Fruit fly (Drosophila melanogaster) whole organism, embryonic: Measurements from ENCODE around the gene trbd.

Source experiments
- Adf1 ChIP-seq: fragments of 200-800 bp; sonication (Bioruptor generic); IDR thresholded peaks from 2 replicates; pipeline ENCODE4 v1.3.6; 2022; ENCODE audit warnings: missing biosample characterization, missing genetic modification characterization
- Bteb2 ChIP-seq: fragments of 200-800 bp; sonication (Bioruptor generic); optimal IDR thresholded peaks from 2 replicates; lab custom pipeline; 2016; ENCODE audit warnings: missing biosample characterization, missing genetic modification characterization
- CG10462 ChIP-seq: fragments of 200-800 bp; sonication (Bioruptor generic); optimal IDR thresholded peaks from 2 replicates; lab custom pipeline; 2016; ENCODE audit warnings: missing biosample characterization, missing genetic modification characterization
- CG11085 ChIP-seq: fragments of 200-800 bp; sonication (Bioruptor generic); IDR thresholded peaks from 2 replicates; pipeline ENCODE4 v1.3.6; 2022; ENCODE audit warnings: missing biosample characterization, missing genetic modification characterization
- CG11398 ChIP-seq: fragments of 200-800 bp; sonication (Bioruptor generic); optimal IDR thresholded peaks from 2 replicates; lab custom pipeline; 2016; ENCODE audit warnings: missing biosample characterization, missing genetic modification characterization
- CG11504 ChIP-seq: fragments of 200-800 bp; sonication (Bioruptor generic); optimal IDR thresholded peaks from 3 replicates; lab custom pipeline; 2019; ENCODE audit warnings: missing biosample characterization, mild to moderate bottlenecking, missing genetic modification characterization, moderate library complexity
- CG12769 ChIP-seq: fragments of 200-800 bp; sonication (Bioruptor generic); optimal IDR thresholded peaks from 2 replicates; lab custom pipeline; 2019; ENCODE audit warnings: missing biosample characterization, mild to moderate bottlenecking, missing genetic modification characterization, moderate library complexity
- CG13775 ChIP-seq: fragments of 200-800 bp; sonication (Bioruptor generic); optimal IDR thresholded peaks from 3 replicates; lab custom pipeline; 2017; ENCODE audit warnings: missing biosample characterization, mild to moderate bottlenecking, missing genetic modification characterization
- CG14014 ChIP-seq: fragments of 200-800 bp; sonication (Bioruptor generic); IDR thresholded peaks from 2 replicates; pipeline ENCODE4 v1.3.6; 2022; ENCODE audit warnings: missing biosample characterization, missing genetic modification characterization
- CG1603 ChIP-seq: fragments of 200-800 bp; sonication (Bioruptor generic); optimal IDR thresholded peaks from 2 replicates; lab custom pipeline; 2019; ENCODE audit warnings: missing biosample characterization, mild to moderate bottlenecking, missing genetic modification characterization, moderate library complexity
- CG18599 ChIP-seq: fragments of 200-800 bp; sonication (Bioruptor generic); optimal IDR thresholded peaks from 3 replicates; lab custom pipeline; 2017; ENCODE audit warnings: missing biosample characterization, missing genetic modification characterization, mild to moderate bottlenecking, moderate library complexity, missing genetic modification reagents
- CG2120 ChIP-seq: fragments of 200-800 bp; sonication (Bioruptor generic); optimal IDR thresholded peaks from 3 replicates; lab custom pipeline; 2016; ENCODE audit warnings: missing biosample characterization, missing genetic modification characterization
- CG2875 ChIP-seq: fragments of 200-800 bp; sonication (Bioruptor generic); optimal IDR thresholded peaks from 2 replicates; lab custom pipeline; 2017; ENCODE audit warnings: missing biosample characterization, mild to moderate bottlenecking, missing genetic modification characterization, missing genetic modification reagents
- CG3065 ChIP-seq: fragments of 200-800 bp; sonication (Bioruptor generic); optimal IDR thresholded peaks from 2 replicates; lab custom pipeline; 2016; ENCODE audit warnings: missing biosample characterization, missing genetic modification characterization
- CG31365 ChIP-seq: fragments of 200-800 bp; sonication (Bioruptor generic); optimal IDR thresholded peaks from 2 replicates; lab custom pipeline; 2018; ENCODE audit warnings: missing biosample characterization, mild to moderate bottlenecking, missing genetic modification characterization
- CG3838 ChIP-seq: fragments of 200-800 bp; sonication (Bioruptor generic); optimal IDR thresholded peaks from 3 replicates; lab custom pipeline; 2016; ENCODE audit warnings: missing biosample characterization, missing genetic modification characterization
- CG4617 ChIP-seq: fragments of 200-800 bp; sonication (Bioruptor generic); optimal IDR thresholded peaks from 3 replicates; lab custom pipeline; 2016; ENCODE audit warnings: missing biosample characterization, missing genetic modification characterization, borderline replicate concordance
- CG7745 ChIP-seq: fragments of 200-800 bp; sonication (Bioruptor generic); optimal IDR thresholded peaks from 2 replicates; lab custom pipeline; 2018; ENCODE audit warnings: missing biosample characterization, mild to moderate bottlenecking, missing genetic modification characterization, moderate library complexity
- D19B ChIP-seq: fragments of 200-800 bp; sonication (Bioruptor generic); optimal IDR thresholded peaks from 2 replicates; lab custom pipeline; 2017; ENCODE audit warnings: missing biosample characterization, mild to moderate bottlenecking, missing genetic modification characterization
- Dad ChIP-seq: fragments of 200-800 bp; sonication (Bioruptor generic); optimal IDR thresholded peaks from 3 replicates; lab custom pipeline; 2016; ENCODE audit warnings: missing biosample characterization, missing genetic modification characterization
- GATAe ChIP-seq: fragments of 200-800 bp; sonication (Bioruptor generic); conservative IDR thresholded peaks from 2 replicates; pipeline ENCODE4 v1.3.6; 2022; ENCODE audit warnings: missing biosample characterization, missing genetic modification characterization
- Hr3 ChIP-seq: fragments of 200-800 bp; sonication (Bioruptor generic); optimal IDR thresholded peaks from 3 replicates; lab custom pipeline; 2016; ENCODE audit warnings: missing biosample characterization, missing genetic modification characterization
- Lhr ChIP-seq: fragments of 200-800 bp; sonication (Bioruptor generic); optimal IDR thresholded peaks from 3 replicates; lab custom pipeline; 2017; ENCODE audit warnings: mild to moderate bottlenecking, missing biosample characterization, missing genetic modification reagents, missing genetic modification characterization
- MBD-R2 ChIP-seq: fragments of 200-800 bp; sonication (Bioruptor generic); IDR thresholded peaks from 2 replicates; pipeline ENCODE4 v1.3.6; 2022; ENCODE audit warnings: missing biosample characterization, missing genetic modification characterization
- MTF-1 ChIP-seq: fragments of 200-800 bp; sonication (Bioruptor generic); optimal IDR thresholded peaks from 2 replicates; lab custom pipeline; 2018; ENCODE audit warnings: missing biosample characterization, mild to moderate bottlenecking, missing genetic modification characterization, borderline replicate concordance
- Max ChIP-seq: fragments of 200-800 bp; sonication (Bioruptor generic); optimal IDR thresholded peaks from 2 replicates; lab custom pipeline; 2016; ENCODE audit warnings: missing biosample characterization, mild to moderate bottlenecking, missing genetic modification characterization
- Myb ChIP-seq: fragments of 200-800 bp; sonication (Bioruptor generic); optimal IDR thresholded peaks from 2 replicates; lab custom pipeline; 2016; ENCODE audit warnings: missing biosample characterization, missing genetic modification characterization
- NC2α ChIP-seq: fragments of 200-800 bp; sonication (Bioruptor generic); optimal IDR thresholded peaks from 2 replicates; lab custom pipeline; 2016; ENCODE audit warnings: missing biosample characterization, missing genetic modification characterization
- NFAT ChIP-seq: fragments of 200-800 bp; sonication (Bioruptor generic); IDR thresholded peaks from 2 replicates; pipeline ENCODE4 v1.3.6; 2022; ENCODE audit warnings: missing biosample characterization, missing genetic modification characterization
- Oli ChIP-seq: fragments of 200-800 bp; sonication (Bioruptor generic); optimal IDR thresholded peaks from 2 replicates; lab custom pipeline; 2018; ENCODE audit warnings: missing biosample characterization, mild to moderate bottlenecking, missing genetic modification characterization, moderate library complexity
- Sin3A ChIP-seq: fragments of >200 bp; optimal IDR thresholded peaks from 2 replicates; lab custom pipeline; 2018
- Six4 ChIP-seq: fragments of 200-800 bp; sonication (Bioruptor generic); optimal IDR thresholded peaks from 2 replicates; lab custom pipeline; 2016; ENCODE audit warnings: missing biosample characterization, missing genetic modification characterization
- abd-A ChIP-seq: fragments of 200-800 bp; sonication (Bioruptor generic); optimal IDR thresholded peaks from 3 replicates; lab custom pipeline; 2019; ENCODE audit warnings: missing biosample characterization, mild to moderate bottlenecking, missing genetic modification characterization, moderate library complexity
- cato ChIP-seq: fragments of 200-800 bp; sonication (Bioruptor generic); optimal IDR thresholded peaks from 2 replicates; lab custom pipeline; 2016; ENCODE audit warnings: missing biosample characterization, missing genetic modification characterization, borderline replicate concordance
- chif ChIP-seq, 2 experiments: fragments of 200-800 bp; sonication (Bioruptor generic); optimal IDR thresholded peaks; 3 replicates each; lab custom pipeline; 2016; ENCODE audit warnings: missing biosample characterization in 2 of 2, missing genetic modification characterization in 2 of 2
- croc ChIP-seq: fragments of 200-800 bp; sonication (Bioruptor generic); conservative IDR thresholded peaks from 3 replicates; pipeline ENCODE4 v1.3.6; 2022; ENCODE audit warnings: missing biosample characterization, missing genetic modification characterization
- cwo ChIP-seq: fragments of 200-800 bp; sonication (Bioruptor generic); optimal IDR thresholded peaks from 3 replicates; lab custom pipeline; 2017; ENCODE audit warnings: missing biosample characterization, missing genetic modification characterization, mild to moderate bottlenecking, moderate library complexity, missing genetic modification reagents
- disco-r ChIP-seq: fragments of 200-800 bp; sonication (Bioruptor generic); optimal IDR thresholded peaks from 2 replicates; lab custom pipeline; 2016; ENCODE audit warnings: missing biosample characterization, missing genetic modification characterization
- dmrt11E ChIP-seq: fragments of 200-800 bp; sonication (Bioruptor generic); optimal IDR thresholded peaks from 3 replicates; lab custom pipeline; 2018; ENCODE audit warnings: missing biosample characterization, mild to moderate bottlenecking, missing genetic modification characterization, moderate library complexity
- ems ChIP-seq: fragments of 200-800 bp; sonication (Bioruptor generic); optimal IDR thresholded peaks from 3 replicates; lab custom pipeline; 2016; ENCODE audit warnings: missing biosample characterization, missing genetic modification characterization
- gro ChIP-seq: fragments of 200-800 bp; sonication (Bioruptor generic); optimal IDR thresholded peaks from 2 replicates; lab custom pipeline; 2016; ENCODE audit warnings: missing biosample characterization, missing genetic modification characterization
- her ChIP-seq: fragments of 200-800 bp; sonication (Bioruptor generic); optimal IDR thresholded peaks from 2 replicates; lab custom pipeline; 2016; ENCODE audit warnings: missing biosample characterization, missing genetic modification characterization
- kah ChIP-seq: fragments of 200-800 bp; sonication (Bioruptor generic); optimal IDR thresholded peaks from 2 replicates; lab custom pipeline; 2018; ENCODE audit warnings: missing biosample characterization, mild to moderate bottlenecking, missing genetic modification characterization
- lilli ChIP-seq: fragments of 200-800 bp; sonication (Bioruptor generic); optimal IDR thresholded peaks from 3 replicates; lab custom pipeline; 2016; ENCODE audit warnings: missing biosample characterization, missing genetic modification characterization
- lmd ChIP-seq: fragments of 200-800 bp; sonication (Bioruptor generic); IDR thresholded peaks from 2 replicates; pipeline ENCODE4 v1.3.6; 2022; ENCODE audit warnings: missing biosample characterization, missing genetic modification characterization
- pros ChIP-seq: fragments of 200-800 bp; sonication (Bioruptor generic); optimal IDR thresholded peaks from 3 replicates; lab custom pipeline; 2019; ENCODE audit warnings: missing biosample characterization, mild to moderate bottlenecking, missing genetic modification characterization, moderate library complexity
- pzg ChIP-seq: fragments of 200-800 bp; sonication (Bioruptor generic); optimal IDR thresholded peaks from 3 replicates; lab custom pipeline; 2018; ENCODE audit warnings: missing biosample characterization, mild to moderate bottlenecking, missing genetic modification characterization, moderate library complexity
- salm ChIP-seq: fragments of 200-800 bp; sonication (Bioruptor generic); optimal IDR thresholded peaks from 2 replicates; lab custom pipeline; 2018; ENCODE audit warnings: missing biosample characterization, mild to moderate bottlenecking, missing genetic modification characterization
- schlank ChIP-seq: fragments of 200-800 bp; sonication (Bioruptor generic); optimal IDR thresholded peaks from 2 replicates; lab custom pipeline; 2018; ENCODE audit warnings: missing biosample characterization, mild to moderate bottlenecking, missing genetic modification characterization
- sens ChIP-seq: fragments of 200-800 bp; sonication (Bioruptor generic); peaks from one replicate; lab custom pipeline; 2016; ENCODE audit warnings: missing biosample characterization, missing genetic modification characterization
- zfh2 ChIP-seq: fragments of 200-800 bp; sonication (Bioruptor generic); optimal IDR thresholded peaks from 2 replicates; lab custom pipeline; 2016; ENCODE audit warnings: missing biosample characterization, missing genetic modification characterization

trbd gene

dm6 chr3R:9702567-9702966 lies 8.3 kb downstream of the trbd start (continued):
- TF ChIP-seq NFAT (GFP tag; lab: Robert Waterston, UW), result no peak
- TF ChIP-seq dmrt11E (tag; lab: Kevin White, UChicago), result peak; percentile 82
- TF ChIP-seq Six4 (GFP tag; lab: Kevin White, UChicago), result peak; percentile 87
- TF ChIP-seq Hr3, result peak; percentile 82
- peak; percentile 57 for TF ChIP-seq Lhr (GFP tag; lab: Kevin White, UChicago)
- no peak for TF ChIP-seq MBD-R2 (GFP tag; lab: Robert Waterston, UW)
- no peak for TF ChIP-seq CG14014 (GFP tag; lab: Robert Waterston, UW)
- TF ChIP-seq CG4617 (GFP tag; lab: Kevin White, UChicago), result peak; percentile 51
- no peak for TF ChIP-seq Sin3A
- TF ChIP-seq CG2120 (GFP tag; lab: Kevin White, UChicago), result peak; percentile 91
- peak; percentile 70 for TF ChIP-seq CG10462
- peak; percentile 65 for TF ChIP-seq cato (GFP tag; lab: Kevin White, UChicago)
- TF ChIP-seq Oli (tag; lab: Kevin White, UChicago), result peak; percentile 93
- peak; percentile 58 for TF ChIP-seq kah
- no peak for TF ChIP-seq CG11085
- peak; percentile 65 for TF ChIP-seq disco-r (GFP tag; lab: Kevin White, UChicago)
- TF ChIP-seq Max (GFP tag; lab: Kevin White, UChicago), result peak; percentile 83
- TF ChIP-seq GATAe (GFP tag; lab: Robert Waterston, UW), result no peak
- peak; percentile 51 for TF ChIP-seq CG3838
- TF ChIP-seq CG11504 (tag; lab: Kevin White, UChicago), result peak; percentile 93
- peak; percentile 72 for TF ChIP-seq CG11398 (GFP tag; lab: Kevin White, UChicago)
- peak; percentile 76 to 80 for TF ChIP-seq chif (GFP tag; optimal IDR thresholded peaks at IDR 0.05; lab: Kevin White, UChicago)
- peak; percentile 79 for TF ChIP-seq D19B (GFP tag; lab: Kevin White, UChicago)
- TF ChIP-seq schlank, result peak; percentile 82
- TF ChIP-seq CG12769 (tag; lab: Kevin White, UChicago), result peak; percentile 93
- TF ChIP-seq cwo (GFP tag; lab: Kevin White, UChicago), result peak; percentile 81
- no peak for TF ChIP-seq pros (GFP tag; lab: Kevin White, UChicago)
- TF ChIP-seq CG3065 (GFP tag; lab: Kevin White, UChicago), result peak; percentile 69
- TF ChIP-seq CG18599 (GFP tag; lab: Kevin White, UChicago), result peak; percentile 92
- peak; percentile 62 for TF ChIP-seq Myb (GFP tag; lab: Kevin White, UChicago)
- TF ChIP-seq salm (tag; lab: Kevin White, UChicago), result peak; percentile 87
- peak; percentile 89 for TF ChIP-seq gro (GFP tag; lab: Kevin White, UChicago)
- TF ChIP-seq lilli (GFP tag; lab: Kevin White, UChicago), result peak; percentile 94
- TF ChIP-seq Dad (GFP tag; lab: Kevin White, UChicago), result peak; percentile 71
- peak; percentile 77 for TF ChIP-seq zfh2 (GFP tag; lab: Kevin White, UChicago)
- peak; percentile 85 for TF ChIP-seq ems (GFP tag; lab: Kevin White, UChicago)
- TF ChIP-seq CG7745 (tag; lab: Kevin White, UChicago), result no peak
- TF ChIP-seq MTF-1 (GFP tag; lab: Kevin White, UChicago), result peak; percentile 78
- TF ChIP-seq CG13775 (GFP tag; lab: Kevin White, UChicago), result peak; percentile 73
- TF ChIP-seq lmd, result no peak
- no peak for TF ChIP-seq Adf1 (GFP tag; lab: Robert Waterston, UW)
- TF ChIP-seq CG31365 (tag; lab: Kevin White, UChicago), result peak; percentile 83
- TF ChIP-seq sens (GFP tag; lab: Kevin White, UChicago), result peak; percentile 98
- peak; percentile 81 for TF ChIP-seq Bteb2 (GFP tag; lab: Kevin White, UChicago)
- peak; percentile 76 for TF ChIP-seq croc (GFP tag; lab: Robert Waterston, UW)
- TF ChIP-seq CG1603 (tag; lab: Kevin White, UChicago), result peak; percentile 89
- TF ChIP-seq abd-A (tag; lab: Kevin White, UChicago), result peak; percentile 22
- peak; percentile 76 for TF ChIP-seq her (GFP tag; lab: Kevin White, UChicago)
- peak; percentile 6 for TF ChIP-seq pzg (GFP tag; lab: Kevin White, UChicago)
- TF ChIP-seq NC2α (GFP tag; lab: Kevin White, UChicago), result peak; percentile 72
- peak; percentile 86 for TF ChIP-seq CG2875 (GFP tag; lab: Kevin White, UChicago)
